Fruit fly (Drosophila melanogaster) whole organism, embryonic: ENCODE measurements around the gene spas.

Experiments
- CG10431 ChIP-seq: fragments of 200-800 bp; sonication (Bioruptor generic); optimal IDR thresholded peaks from 3 replicates; lab custom pipeline; 2018; ENCODE audit warnings: missing biosample characterization, mild to moderate bottlenecking, missing genetic modification characterization
- CG10979 ChIP-seq: fragments of 200-800 bp; sonication (Bioruptor generic); optimal IDR thresholded peaks from 2 replicates; lab custom pipeline; 2018; ENCODE audit warnings: missing biosample characterization, mild to moderate bottlenecking, missing genetic modification characterization, moderate library complexity
- CG11560 ChIP-seq: fragments of 200-800 bp; sonication (Bioruptor generic); IDR thresholded peaks from 3 replicates; pipeline ENCODE4 v1.3.6; 2022; ENCODE audit warnings: missing biosample characterization, missing genetic modification characterization
- CG13123 ChIP-seq: fragments of 200-800 bp; sonication (Bioruptor generic); optimal IDR thresholded peaks from 2 replicates; lab custom pipeline; 2016; ENCODE audit warnings: missing biosample characterization, missing genetic modification characterization
- CG13287 ChIP-seq: fragments of 200-800 bp; sonication (Bioruptor generic); IDR thresholded peaks from 2 replicates; pipeline ENCODE4 v1.3.6; 2022; ENCODE audit warnings: missing biosample characterization, missing genetic modification characterization; ENCODE audit not compliant: partially characterized antibody
- CG14050 ChIP-seq: fragments of 200-800 bp; sonication (Bioruptor generic); IDR thresholded peaks from 3 replicates; pipeline ENCODE4 v1.3.6; 2022; ENCODE audit warnings: missing biosample characterization, missing genetic modification characterization
- CG14710 ChIP-seq: fragments of 200-800 bp; sonication (Bioruptor generic); optimal IDR thresholded peaks from 3 replicates; lab custom pipeline; 2019; ENCODE audit warnings: missing biosample characterization, mild to moderate bottlenecking, missing genetic modification characterization, moderate library complexity
- CG1603 ChIP-seq: fragments of 200-800 bp; sonication (Bioruptor generic); optimal IDR thresholded peaks from 2 replicates; lab custom pipeline; 2019; ENCODE audit warnings: missing biosample characterization, mild to moderate bottlenecking, missing genetic modification characterization, moderate library complexity
- CG17361 ChIP-seq: fragments of 200-800 bp; sonication (Bioruptor generic); IDR thresholded peaks from 3 replicates; pipeline ENCODE4 v1.3.6; 2022; ENCODE audit warnings: missing biosample characterization, missing genetic modification characterization
- CG2120 ChIP-seq: fragments of 200-800 bp; sonication (Bioruptor generic); optimal IDR thresholded peaks from 3 replicates; lab custom pipeline; 2016; ENCODE audit warnings: missing biosample characterization, missing genetic modification characterization
- CG33557 ChIP-seq: fragments of 200-800 bp; sonication (Bioruptor generic); optimal IDR thresholded peaks from 2 replicates; lab custom pipeline; 2019; ENCODE audit warnings: missing biosample characterization, mild to moderate bottlenecking, missing genetic modification characterization, moderate library complexity
- CG34376 ChIP-seq: fragments of 200-800 bp; sonication (Bioruptor generic); optimal IDR thresholded peaks from 2 replicates; lab custom pipeline; 2018; ENCODE audit warnings: missing biosample characterization, mild to moderate bottlenecking, missing genetic modification characterization
- CG4360 ChIP-seq: fragments of 200-800 bp; sonication (Bioruptor generic); IDR thresholded peaks from 2 replicates; pipeline ENCODE4 v1.3.6; 2022; ENCODE audit warnings: missing biosample characterization, missing genetic modification characterization
- CG6654 ChIP-seq: fragments of 200-800 bp; sonication (Bioruptor generic); optimal IDR thresholded peaks from 2 replicates; lab custom pipeline; 2017; ENCODE audit warnings: missing biosample characterization, mild to moderate bottlenecking, missing genetic modification characterization
- CG6791 ChIP-seq: fragments of 200-800 bp; sonication (Bioruptor generic); IDR thresholded peaks from 3 replicates; pipeline ENCODE4 v1.3.6; 2022; ENCODE audit warnings: missing biosample characterization, missing genetic modification characterization; ENCODE audit not compliant: partially characterized antibody
- CG7839 ChIP-seq: fragments of 200-800 bp; sonication (Bioruptor generic); optimal IDR thresholded peaks from 3 replicates; lab custom pipeline; 2018; ENCODE audit warnings: missing biosample characterization, mild to moderate bottlenecking, missing genetic modification characterization, moderate library complexity
- CG8765 ChIP-seq: fragments of 200-800 bp; sonication (Bioruptor generic); IDR thresholded peaks from 2 replicates; pipeline ENCODE4 v1.3.6; 2022; ENCODE audit warnings: missing biosample characterization, missing genetic modification characterization
- CrebB ChIP-seq: fragments of 200-800 bp; sonication (Bioruptor generic); optimal IDR thresholded peaks from 3 replicates; lab custom pipeline; 2018; ENCODE audit warnings: missing biosample characterization, mild to moderate bottlenecking, missing genetic modification characterization
- Drgx ChIP-seq: fragments of 200-800 bp; sonication (Bioruptor generic); IDR thresholded peaks from 2 replicates; pipeline ENCODE4 v1.3.6; 2022; ENCODE audit warnings: missing biosample characterization, missing genetic modification characterization
- Ets65A ChIP-seq: fragments of 200-800 bp; sonication (Bioruptor generic); peaks from one replicate; lab custom pipeline; 2016; ENCODE audit warnings: missing biosample characterization, missing genetic modification characterization
- HHEX ChIP-seq: fragments of 200-800 bp; sonication (Bioruptor generic); optimal IDR thresholded peaks from 3 replicates; lab custom pipeline; 2017; ENCODE audit warnings: missing biosample characterization, mild to moderate bottlenecking, missing genetic modification characterization, missing genetic modification reagents
- Kr ChIP-seq: fragments of 200-800 bp; sonication (Bioruptor generic); optimal IDR thresholded peaks from 2 replicates; lab custom pipeline; 2017; ENCODE audit warnings: missing biosample characterization, mild to moderate bottlenecking, missing genetic modification characterization
- Med ChIP-seq: fragments of 200-800 bp; sonication (Bioruptor generic); peaks from one replicate; lab custom pipeline; 2016; ENCODE audit warnings: missing biosample characterization, missing genetic modification characterization, mild to moderate bottlenecking, inconsistent platforms, moderate library complexity
- Meics ChIP-seq: fragments of 200-800 bp; sonication (Bioruptor generic); optimal IDR thresholded peaks from 2 replicates; lab custom pipeline; 2017; ENCODE audit warnings: missing biosample characterization, mild to moderate bottlenecking, missing genetic modification characterization
- NfI ChIP-seq: fragments of 200-800 bp; sonication (Bioruptor generic); optimal IDR thresholded peaks from 3 replicates; lab custom pipeline; 2018; ENCODE audit warnings: missing biosample characterization, mild to moderate bottlenecking, missing genetic modification characterization, moderate library complexity
- Optix ChIP-seq: fragments of 200-800 bp; sonication (Bioruptor generic); IDR thresholded peaks from 3 replicates; pipeline ENCODE4 v1.3.6; 2022; ENCODE audit warnings: missing biosample characterization, missing genetic modification characterization
- PHDP ChIP-seq: fragments of 200-800 bp; sonication (Bioruptor generic); optimal IDR thresholded peaks from 3 replicates; lab custom pipeline; 2018; ENCODE audit warnings: missing biosample characterization, mild to moderate bottlenecking, missing genetic modification characterization, moderate library complexity
- Ptx1 ChIP-seq: fragments of 200-800 bp; sonication (Bioruptor generic); IDR thresholded peaks from 2 replicates; pipeline ENCODE4 v1.3.6; 2022; ENCODE audit warnings: missing biosample characterization, missing genetic modification characterization
- Rfx ChIP-seq: fragments of 200-800 bp; sonication (Bioruptor generic); IDR thresholded peaks from 2 replicates; pipeline ENCODE4 v1.3.6; 2022; ENCODE audit warnings: missing biosample characterization, missing genetic modification characterization
- Usf ChIP-seq: fragments of 200-800 bp; sonication (Bioruptor generic); optimal IDR thresholded peaks from 2 replicates; lab custom pipeline; 2017; ENCODE audit warnings: missing genotype, missing biosample characterization, missing genetic modification characterization
- al ChIP-seq: fragments of 200-800 bp; sonication (Bioruptor generic); IDR thresholded peaks from 2 replicates; pipeline ENCODE4 v1.3.6; 2022; ENCODE audit warnings: missing biosample characterization, missing genetic modification characterization
- ci ChIP-seq: fragments of 200-800 bp; sonication (Bioruptor generic); IDR thresholded peaks from 3 replicates; pipeline ENCODE4 v1.3.6; 2022; ENCODE audit warnings: missing biosample characterization, missing genetic modification characterization
- corto ChIP-seq: fragments of 200-800 bp; sonication (Bioruptor generic); optimal IDR thresholded peaks from 2 replicates; lab custom pipeline; 2016; ENCODE audit warnings: missing biosample characterization, mild to moderate bottlenecking, missing genetic modification characterization, moderate library complexity
- crol ChIP-seq: fragments of 200-800 bp; sonication (Bioruptor generic); IDR thresholded peaks from 2 replicates; pipeline ENCODE4 v1.3.6; 2022; ENCODE audit warnings: missing biosample characterization, missing genetic modification characterization
- cwo ChIP-seq: fragments of 200-800 bp; sonication (Bioruptor generic); optimal IDR thresholded peaks from 3 replicates; lab custom pipeline; 2017; ENCODE audit warnings: missing biosample characterization, missing genetic modification characterization, mild to moderate bottlenecking, moderate library complexity, missing genetic modification reagents
- dmrt99B ChIP-seq: fragments of 200-800 bp; sonication (Bioruptor generic); optimal IDR thresholded peaks from 2 replicates; lab custom pipeline; 2018; ENCODE audit warnings: missing biosample characterization, mild to moderate bottlenecking, missing genetic modification characterization, moderate library complexity
- dysf ChIP-seq: fragments of 200-800 bp; sonication (Bioruptor generic); IDR thresholded peaks from 3 replicates; pipeline ENCODE4 v1.3.6; 2022; ENCODE audit warnings: missing biosample characterization, missing genetic modification characterization
- h ChIP-seq: fragments of >200 bp; optimal IDR thresholded peaks from 2 replicates; lab custom pipeline; 2017
- hth ChIP-seq: fragments of >200 bp; optimal IDR thresholded peaks from 2 replicates; lab custom pipeline; 2017; ENCODE audit warnings: inconsistent platforms
- lab ChIP-seq: fragments of 200-800 bp; sonication (Bioruptor generic); optimal IDR thresholded peaks from 3 replicates; lab custom pipeline; 2017; ENCODE audit warnings: missing biosample characterization, missing genetic modification characterization, mild to moderate bottlenecking, moderate library complexity, missing genetic modification reagents
- lilli ChIP-seq: fragments of 200-800 bp; sonication (Bioruptor generic); optimal IDR thresholded peaks from 3 replicates; lab custom pipeline; 2016; ENCODE audit warnings: missing biosample characterization, missing genetic modification characterization
- onecut ChIP-seq: fragments of 200-800 bp; sonication (Bioruptor generic); IDR thresholded peaks from 2 replicates; pipeline ENCODE4 v1.3.6; 2022; ENCODE audit warnings: missing biosample characterization, missing genetic modification characterization
- row ChIP-seq: fragments of 200-800 bp; sonication (Bioruptor generic); IDR thresholded peaks from 3 replicates; pipeline ENCODE4 v1.3.6; 2022; ENCODE audit warnings: missing biosample characterization, missing genetic modification characterization
- sens ChIP-seq: fragments of 200-800 bp; sonication (Bioruptor generic); peaks from one replicate; lab custom pipeline; 2016; ENCODE audit warnings: missing biosample characterization, missing genetic modification characterization
- seq ChIP-seq: fragments of 200-800 bp; sonication (Bioruptor generic); IDR thresholded peaks from 2 replicates; pipeline ENCODE4 v1.3.6; 2022; ENCODE audit warnings: missing biosample characterization, missing genetic modification characterization
- slbo ChIP-seq: fragments of 200-800 bp; sonication (Bioruptor generic); IDR thresholded peaks from 2 replicates; pipeline ENCODE4 v1.3.6; 2022; ENCODE audit warnings: missing biosample characterization, missing genetic modification characterization
- so ChIP-seq: fragments of 200-800 bp; sonication (Bioruptor generic); IDR thresholded peaks from 3 replicates; pipeline ENCODE4 v1.3.6; 2022; ENCODE audit warnings: missing biosample characterization, missing genetic modification characterization
- sug ChIP-seq: fragments of 200-800 bp; optimal IDR thresholded peaks from 2 replicates; lab custom pipeline; 2019; ENCODE audit warnings: missing biosample characterization, mild to moderate bottlenecking, missing genetic modification characterization, moderate library complexity
- twi ChIP-seq: fragments of 200-800 bp; optimal IDR thresholded peaks from 2 replicates; lab custom pipeline; 2019; ENCODE audit warnings: missing biosample characterization, mild to moderate bottlenecking, missing genetic modification characterization, moderate library complexity
- z ChIP-seq: fragments of 200-800 bp; sonication (Bioruptor generic); IDR thresholded peaks from 3 replicates; pipeline ENCODE4 v1.3.6; 2022; ENCODE audit warnings: missing biosample characterization, missing genetic modification characterization

Gene spas

dm6 chr3R:24006449-24007159 lies 31.4 kb upstream of the spas start (continued):
- no peak for TF ChIP-seq corto (GFP tag; lab: Kevin White, UChicago)
- TF ChIP-seq so (GFP tag; lab: Robert Waterston, UW), result peak; percentile 17; the same call in 1 of the 3 replicates
- no peak for TF ChIP-seq CG10431
- no peak for TF ChIP-seq h (lab: Kevin White, UChicago)
- peak; percentile 5 for TF ChIP-seq CG1603
- peak; percentile 3 for TF ChIP-seq CG14710
- TF ChIP-seq sug (tag; lab: Kevin White, UChicago), result peak; percentile 19
- TF ChIP-seq CG13287 (GFP tag; lab: Robert Waterston, UW), result no peak
- no peak for TF ChIP-seq CG6791
- TF ChIP-seq Ptx1 (GFP tag; lab: Robert Waterston, UW), result peak; percentile 19; the same call in 1 of the 2 replicates
- TF ChIP-seq Meics (GFP tag; lab: Kevin White, UChicago), result peak; percentile 41
- TF ChIP-seq CG14050 (GFP tag; lab: Robert Waterston, UW), result no peak
- peak; percentile 70 for TF ChIP-seq cwo (GFP tag; lab: Kevin White, UChicago)
- TF ChIP-seq NfI (GFP tag; lab: Kevin White, UChicago), result no peak
- peak; percentile 29; the same call in 1 of the 2 replicates for TF ChIP-seq al (GFP tag; lab: Robert Waterston, UW)
- no peak for TF ChIP-seq twi (tag; lab: Kevin White, UChicago)
- TF ChIP-seq lab, result peak; percentile 42
- TF ChIP-seq CG6654 (GFP tag; lab: Kevin White, UChicago), result no peak
- no peak for TF ChIP-seq CG11560 (tag; lab: Robert Waterston, UW)
- TF ChIP-seq HHEX (GFP tag; lab: Kevin White, UChicago), result peak; percentile 32
- no peak for TF ChIP-seq hth
- 0 out of 2 replicates have a peak, but pooled peaks have one; percentile 42 for TF ChIP-seq Drgx (GFP tag; lab: Robert Waterston, UW)
- TF ChIP-seq CG8765 (GFP tag; lab: Robert Waterston, UW), result 0 out of 2 replicates have a peak, but pooled peaks have one; percentile 7
- no peak for TF ChIP-seq CG33557 (GFP tag; lab: Kevin White, UChicago)
- TF ChIP-seq CG7839, result peak; percentile 3
- TF ChIP-seq Kr (GFP tag; lab: Kevin White, UChicago), result no peak
- peak; percentile 82 for TF ChIP-seq sens (GFP tag; lab: Kevin White, UChicago)
- TF ChIP-seq Optix (GFP tag; lab: Robert Waterston, UW), result 0 out of 3 replicates have a peak, but pooled peaks have one; percentile 20
- TF ChIP-seq CG4360, result no peak
- no peak for TF ChIP-seq CG13123 (GFP tag; lab: Kevin White, UChicago)
- TF ChIP-seq CG17361 (GFP tag; lab: Robert Waterston, UW), result peak; percentile 31; the same call in 1 of the 3 replicates
- peak; percentile 42 for TF ChIP-seq CG2120
- no peak for TF ChIP-seq CrebB (tag; lab: Kevin White, UChicago)
- TF ChIP-seq CG10979, result peak; percentile 8
- peak; percentile 50 for TF ChIP-seq CG34376
- peak; percentile 72 for TF ChIP-seq Med
- peak; percentile 43; the same call in 1 of the 3 replicates for TF ChIP-seq dysf (GFP tag; lab: Robert Waterston, UW)
- TF ChIP-seq dmrt99B, result peak; percentile 11
- TF ChIP-seq Ets65A, result peak; percentile 88
- peak; percentile 34 for TF ChIP-seq lilli (GFP tag; lab: Kevin White, UChicago)
- TF ChIP-seq onecut (GFP tag; lab: Robert Waterston, UW), result 0 out of 2 replicates have a peak, but pooled peaks have one; percentile 26
- TF ChIP-seq row, result peak; percentile 94
- no peak for TF ChIP-seq Usf
- TF ChIP-seq ci, result peak; percentile 45; the same call in 2 of the 3 replicates
- peak; percentile 47 for TF ChIP-seq slbo (GFP tag; lab: Robert Waterston, UW)
- TF ChIP-seq seq (GFP tag; lab: Robert Waterston, UW), result 0 out of 2 replicates have a peak, but pooled peaks have one; percentile 11
- peak; percentile 50 for TF ChIP-seq crol
- peak; percentile 47 for TF ChIP-seq Rfx (GFP tag; lab: Robert Waterston, UW)
- TF ChIP-seq PHDP (tag; lab: Kevin White, UChicago), result no peak
- peak; percentile 56; the same call in 1 of the 3 replicates for TF ChIP-seq z
